Fruit fly (Drosophila melanogaster): ENCODE data around the gene Dysb.

The Dysb gene

DNA sequence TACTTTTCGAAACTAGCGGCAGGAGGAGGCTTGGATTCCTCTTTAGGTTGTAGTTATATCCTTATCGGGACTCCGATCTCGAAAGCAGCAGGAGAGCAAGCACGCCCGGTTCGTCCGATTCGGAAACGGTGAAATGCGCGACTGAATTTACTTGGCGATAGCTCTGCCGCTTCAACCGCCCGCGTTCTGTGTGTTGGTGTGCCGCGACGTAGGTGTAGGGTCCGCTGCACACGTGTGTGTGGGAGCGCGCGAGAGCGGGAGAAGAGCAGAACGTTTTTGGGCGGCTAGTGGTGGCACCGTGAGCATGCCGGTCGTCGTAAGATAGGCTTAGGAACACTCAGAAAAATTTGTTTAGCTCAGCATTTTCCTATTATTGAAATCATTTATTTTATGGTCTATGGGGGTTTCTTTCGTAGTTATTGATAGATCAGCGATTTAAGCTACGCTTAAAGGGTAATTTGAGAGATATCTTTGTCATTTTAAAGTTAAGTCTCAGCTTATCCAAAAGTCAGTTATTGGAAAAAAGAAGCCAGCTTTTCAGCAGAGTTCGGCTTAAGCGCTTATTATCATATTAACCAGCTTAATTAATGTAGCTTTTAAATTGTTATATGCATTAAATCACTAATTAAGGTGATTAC lies 27.1 kb upstream of the Dysb start (continued):
- TF ChIP-seq ab (GFP tag; optimal IDR thresholded peaks at IDR 0.05) (no peak), Xrp1 (GFP tag; IDR thresholded peaks at IDR 0.05) (no peak), zen2 (GFP tag; IDR thresholded peaks at IDR 0.05; ENCODE audit: partially characterized antibody) (no peak), dmrt11E (tag; optimal IDR thresholded peaks at IDR 0.05) (peak; percentile 25), CG13424 (tag; optimal IDR thresholded peaks at IDR 0.05) (no peak), CG14667 (GFP tag; IDR thresholded peaks at IDR 0.05) (no peak), CG11560 (tag; IDR thresholded peaks at IDR 0.05) (no peak), repo (GFP tag; optimal IDR thresholded peaks at IDR 0.05) (peak; percentile 11), Opbp (GFP tag; IDR thresholded peaks at IDR 0.05; ENCODE audit: partially characterized antibody) (no peak), yki (optimal IDR thresholded peaks at IDR 0.05) (peak; percentile 56), CG9215 (GFP tag; IDR thresholded peaks at IDR 0.05) (no peak), CrebB (tag; optimal IDR thresholded peaks at IDR 0.05) (peak; percentile 56), CTCF (GFP tag; optimal IDR thresholded peaks at IDR 0.05) (no peak), CG2129 (GFP tag; IDR thresholded peaks at IDR 0.05; ENCODE audit: partially characterized antibody) (no peak), NC2β (GFP tag; optimal IDR thresholded peaks at IDR 0.05) (no peak), crol (GFP tag; IDR thresholded peaks at IDR 0.05) (no peak), CG10654 (GFP tag; optimal IDR thresholded peaks at IDR 0.05) (no peak), MBD-R2 (GFP tag; IDR thresholded peaks at IDR 0.05) (no peak), CG9876 (GFP tag; optimal IDR thresholded peaks at IDR 0.05) (no peak), dysf (GFP tag; IDR thresholded peaks at IDR 0.05) (no peak), CG9797 (GFP tag; optimal IDR thresholded peaks at IDR 0.05) (no peak), PHDP (tag; optimal IDR thresholded peaks at IDR 0.05) (no peak), fru (optimal IDR thresholded peaks at IDR 0.05) (no peak), gce (GFP tag; IDR thresholded peaks at IDR 0.05) (no peak), CG3838 (GFP tag; optimal IDR thresholded peaks at IDR 0.05) (no peak), HLHmδ (GFP tag; optimal IDR thresholded peaks at IDR 0.05) (peak; percentile 83), CG9817 (tag; optimal IDR thresholded peaks at IDR 0.05) (no peak), crc (GFP tag; optimal IDR thresholded peaks at IDR 0.05) (no peak), cwo (GFP tag; optimal IDR thresholded peaks at IDR 0.05) (peak; percentile 22), nmo (GFP tag; optimal IDR thresholded peaks at IDR 0.05) (no peak), Dll (GFP tag; IDR thresholded peaks at IDR 0.05; ENCODE audit: partially characterized antibody) (no peak), Nf-YC (tag; optimal IDR thresholded peaks at IDR 0.05) (no peak), CG6791 (GFP tag; IDR thresholded peaks at IDR 0.05; ENCODE audit: partially characterized antibody) (no peak), lab (GFP tag; optimal IDR thresholded peaks at IDR 0.05) (peak; percentile 44), CG5180 (GFP tag; optimal IDR thresholded peaks at IDR 0.05) (no peak), Vsx1 (GFP tag; optimal IDR thresholded peaks at IDR 0.05) (no peak), exex (tag; optimal IDR thresholded peaks at IDR 0.05) (no peak), her (GFP tag; optimal IDR thresholded peaks at IDR 0.05) (peak; percentile 19), CG6689 (GFP tag; IDR thresholded peaks at IDR 0.05) (no peak), stc (GFP tag; IDR thresholded peaks at IDR 0.05) (no peak), E2f2 (GFP tag; IDR thresholded peaks at IDR 0.05) (no peak), chif (GFP tag; optimal IDR thresholded peaks at IDR 0.05) (peak in 1 of 2 experiments; percentile 40), CG13287 (GFP tag; IDR thresholded peaks at IDR 0.05; ENCODE audit: partially characterized antibody) (no peak), CG14710 (tag; optimal IDR thresholded peaks at IDR 0.05) (no peak), CG18619 (GFP tag; optimal IDR thresholded peaks at IDR 0.05) (no peak), CG16863 (GFP tag; optimal IDR thresholded peaks at IDR 0.05) (no peak), D19A (tag; optimal IDR thresholded peaks at IDR 0.05) (peak; percentile 24), Eip74EF (GFP tag; optimal IDR thresholded peaks at IDR 0.05) (no peak), Dek (tag; optimal IDR thresholded peaks at IDR 0.05) (peak; percentile 8), CG16813 (GFP tag; IDR thresholded peaks at IDR 0.05; ENCODE audit: partially characterized antibody) (no peak), Spps (tag; optimal IDR thresholded peaks at IDR 0.05) (no peak)
